Worm (Caenorhabditis elegans) whole organism, mixed stage, embryonic: ENCODE measurements around the gene srx-43.

Source experiments
- M03D4.4 ChIP-seq: sonication (generic microtip); optimal IDR thresholded peaks from 2 replicates; lab custom pipeline; 2017; ENCODE audit warnings: mild to moderate bottlenecking, missing genetic modification characterization, missing compliant biosample characterization
- bed-3 ChIP-seq: fragments of 200-800 bp; sonication (Bioruptor generic); optimal IDR thresholded peaks from 3 replicates; lab custom pipeline; 2018; ENCODE audit warnings: mild to moderate bottlenecking, missing genetic modification characterization, moderate library complexity, missing compliant biosample characterization
- blmp-1 ChIP-seq: fragments of 150-350 bp; optimal IDR thresholded peaks from 2 replicates; lab custom pipeline; 2014; ENCODE audit warnings: missing biosample characterization, missing genetic modification characterization
- ceh-43 ChIP-seq: fragments of 200-800 bp; sonication (Bioruptor generic); optimal IDR thresholded peaks from 2 replicates; lab custom pipeline; 2018; ENCODE audit warnings: mild to moderate bottlenecking, missing genetic modification characterization, moderate library complexity, missing compliant biosample characterization
- ceh-83 ChIP-seq: fragments of 200-800 bp; sonication (Bioruptor generic); optimal IDR thresholded peaks from 2 replicates; lab custom pipeline; 2018; ENCODE audit warnings: mild to moderate bottlenecking, missing genetic modification characterization, missing compliant biosample characterization
- ces-1 ChIP-seq: fragments of 150-350 bp; optimal IDR thresholded peaks from 2 replicates; lab custom pipeline; 2014; ENCODE audit warnings: missing biosample characterization, missing genetic modification reagents, missing genetic modification characterization
- cnd-1 ChIP-seq: fragments of 200-800 bp; sonication (Bioruptor generic); optimal IDR thresholded peaks from 2 replicates; lab custom pipeline; 2018; ENCODE audit warnings: mild to moderate bottlenecking, missing genetic modification characterization, missing compliant biosample characterization
- drap-1 ChIP-seq: fragments of 200-800 bp; sonication (Bioruptor generic); optimal IDR thresholded peaks from 3 replicates; lab custom pipeline; 2018; ENCODE audit warnings: mild to moderate bottlenecking, missing genetic modification characterization, missing compliant biosample characterization
- elt-1 ChIP-seq: sonication (generic microtip); optimal IDR thresholded peaks from 2 replicates; lab custom pipeline; 2017; ENCODE audit warnings: missing genetic modification characterization, mild to moderate bottlenecking, missing compliant biosample characterization, antibody characterized with exemption, moderate library complexity, borderline replicate concordance; ENCODE audit not compliant: insufficient read depth
- elt-3 ChIP-seq: fragments of 150-350 bp; optimal IDR thresholded peaks from 2 replicates; lab custom pipeline; 2014; ENCODE audit warnings: missing biosample characterization, missing genetic modification characterization
- flh-1 ChIP-seq: fragments of 200-800 bp; sonication (Bioruptor generic); optimal IDR thresholded peaks from 2 replicates; lab custom pipeline; 2018; ENCODE audit warnings: mild to moderate bottlenecking, missing genetic modification characterization, moderate library complexity, missing compliant biosample characterization
- ham-2 ChIP-seq: fragments of 200-800 bp; sonication (Bioruptor generic); optimal IDR thresholded peaks from 2 replicates; lab custom pipeline; 2018; ENCODE audit warnings: mild to moderate bottlenecking, missing genetic modification characterization, missing compliant biosample characterization
- hlh-1 ChIP-seq: fragments of 150-350 bp; optimal IDR thresholded peaks from 2 replicates; lab custom pipeline; 2014; ENCODE audit warnings: missing biosample characterization, missing genetic modification reagents, missing genetic modification characterization
- lin-13 ChIP-seq: fragments of 150-350 bp; optimal IDR thresholded peaks from 2 replicates; lab custom pipeline; 2014; ENCODE audit warnings: missing biosample characterization, missing genetic modification characterization
- lin-32 ChIP-seq: fragments of 200-800 bp; sonication (Bioruptor generic); optimal IDR thresholded peaks from 2 replicates; lab custom pipeline; 2018; ENCODE audit warnings: mild to moderate bottlenecking, missing genetic modification characterization, missing compliant biosample characterization
- lsy-2 ChIP-seq: fragments of 150-350 bp; optimal IDR thresholded peaks from 2 replicates; lab custom pipeline; 2014; ENCODE audit warnings: missing biosample characterization, missing genetic modification characterization
- mab-5 ChIP-seq: fragments of 150-350 bp; optimal IDR thresholded peaks from 2 replicates; lab custom pipeline; 2014; ENCODE audit warnings: missing biosample characterization, missing genetic modification characterization
- mep-1 ChIP-seq: fragments of 150-350 bp; optimal IDR thresholded peaks from 2 replicates; lab custom pipeline; 2017; ENCODE audit warnings: missing biosample characterization, missing genetic modification reagents, missing genetic modification characterization, inconsistent platforms
- mls-2 ChIP-seq: sonication (generic microtip); optimal IDR thresholded peaks from 2 replicates; lab custom pipeline; 2016; ENCODE audit warnings: mild to moderate bottlenecking, missing genetic modification characterization, moderate library complexity, missing compliant biosample characterization
- nhr-12 ChIP-seq: fragments of 150-350 bp; optimal IDR thresholded peaks from 2 replicates; lab custom pipeline; 2014; ENCODE audit warnings: missing biosample characterization, missing genetic modification characterization
- nhr-2 ChIP-seq: fragments of 150-350 bp; optimal IDR thresholded peaks from 2 replicates; lab custom pipeline; 2014; ENCODE audit warnings: missing biosample characterization, missing genetic modification characterization
- nhr-237 ChIP-seq: fragments of 150-350 bp; optimal IDR thresholded peaks from 2 replicates; lab custom pipeline; 2014; ENCODE audit warnings: missing biosample characterization, missing genetic modification characterization
- nhr-28 ChIP-seq: fragments of 150-350 bp; optimal IDR thresholded peaks from 2 replicates; lab custom pipeline; 2014; ENCODE audit warnings: missing biosample characterization, missing genetic modification characterization
- nhr-76 ChIP-seq: sonication (generic microtip); optimal IDR thresholded peaks from 2 replicates; lab custom pipeline; 2017; ENCODE audit warnings: missing biosample characterization, missing genetic modification characterization
- sem-2 ChIP-seq: fragments of 200-800 bp; sonication (Bioruptor generic); optimal IDR thresholded peaks from 2 replicates; lab custom pipeline; 2018; ENCODE audit warnings: mild to moderate bottlenecking, missing genetic modification characterization, missing compliant biosample characterization
- snpc-4 ChIP-seq: fragments of 150-350 bp; optimal IDR thresholded peaks from 2 replicates; lab custom pipeline; 2014; ENCODE audit warnings: missing biosample characterization, missing genetic modification characterization
- sptf-1 ChIP-seq: sonication (generic microtip); optimal IDR thresholded peaks from 2 replicates; lab custom pipeline; 2017; ENCODE audit warnings: mild to moderate bottlenecking, missing genetic modification characterization, moderate library complexity, missing compliant biosample characterization
- tbx-8 ChIP-seq: fragments of 200-800 bp; sonication (Bioruptor generic); optimal IDR thresholded peaks from 2 replicates; lab custom pipeline; 2018; ENCODE audit warnings: mild to moderate bottlenecking, missing genetic modification characterization, moderate library complexity, missing compliant biosample characterization
- unc-39 ChIP-seq: fragments of 150-350 bp; optimal IDR thresholded peaks from 2 replicates; lab custom pipeline; 2014; ENCODE audit warnings: missing biosample characterization, missing genetic modification characterization
- unc-62 ChIP-seq: fragments of 150-350 bp; optimal IDR thresholded peaks from 2 replicates; lab custom pipeline; 2014; ENCODE audit warnings: missing biosample characterization, missing genetic modification reagents, missing genetic modification characterization
- zip-8 ChIP-seq: fragments of 150-350 bp; optimal IDR thresholded peaks from 2 replicates; lab custom pipeline; 2014; ENCODE audit warnings: missing biosample characterization, missing genetic modification characterization
- ztf-11 ChIP-seq: fragments of 150-350 bp; optimal IDR thresholded peaks from 2 replicates; lab custom pipeline; 2014; ENCODE audit warnings: missing biosample characterization, missing genetic modification characterization

Gene srx-43

DNA sequence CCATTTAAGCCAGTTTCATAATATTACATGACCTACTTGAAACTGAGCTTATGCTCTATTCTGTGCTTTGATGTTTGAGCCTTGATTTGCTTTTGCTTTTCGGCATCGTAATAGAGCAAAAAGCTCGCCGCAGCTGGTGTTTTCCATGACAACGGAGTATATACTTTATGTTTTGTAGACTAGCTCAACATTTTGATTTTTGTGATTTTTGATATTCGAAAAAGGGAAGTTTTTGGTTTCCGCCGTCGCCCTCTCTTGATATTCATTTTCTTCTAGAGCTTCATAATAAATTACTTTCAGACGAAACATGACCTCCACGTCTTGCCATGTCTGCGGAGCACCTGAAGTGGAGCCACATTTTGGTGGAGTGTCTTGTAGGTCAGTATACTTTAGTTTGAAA, 15.5 kb upstream of the srx-43 start, which contains the start of gene nhr-63:
nhr-63 (plus strand) TSS at position 301 of the 400 bp plus-strand sequence.
- no peak for TF ChIP-seq lin-13 (tag; lab: Kevin White, UChicago)
- TF ChIP-seq ceh-43, result no peak
- TF ChIP-seq ztf-11, result no peak
- TF ChIP-seq ces-1 (GFP tag; lab: Kevin White, UChicago), result no peak
- TF ChIP-seq drap-1 (GFP tag; lab: Kevin White, UChicago), result no peak
- no peak for TF ChIP-seq blmp-1 (tag; lab: Kevin White, UChicago)
- TF ChIP-seq ceh-83, result no peak
- TF ChIP-seq nhr-237, result no peak
- TF ChIP-seq sptf-1, result no peak
- no peak for TF ChIP-seq bed-3 (GFP tag; lab: Kevin White, UChicago)
- TF ChIP-seq mab-5 (tag; lab: Kevin White, UChicago), result no peak
- no peak for TF ChIP-seq nhr-12 (tag; lab: Kevin White, UChicago)
- TF ChIP-seq tbx-8 (GFP tag; lab: Kevin White, UChicago), result no peak
- no peak for TF ChIP-seq cnd-1
- TF ChIP-seq unc-39 (tag; lab: Kevin White, UChicago), result no peak

DNA sequence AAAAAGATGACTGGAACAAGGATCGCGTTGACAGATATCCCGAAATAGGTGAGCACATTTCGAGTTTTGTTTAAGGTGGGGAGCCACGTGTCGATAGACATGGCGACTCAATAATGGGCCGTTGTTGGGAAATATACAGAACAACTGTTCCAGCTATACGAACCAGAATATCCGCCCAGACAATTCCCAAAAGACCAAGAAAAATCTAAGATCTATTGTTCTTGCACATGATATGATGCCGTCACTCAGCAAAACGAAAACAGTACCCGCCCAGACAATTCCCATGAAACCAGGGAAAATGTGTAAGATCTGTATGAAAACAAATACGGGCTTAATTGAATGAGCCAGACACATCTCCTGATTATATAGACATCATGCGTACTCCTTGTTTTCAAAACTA, 10.3 kb upstream of the srx-43 start, which contains the start of gene str-231:
str-231 (minus strand) TSS at position 101 of the 400 bp plus-strand sequence.
- TF ChIP-seq flh-1 (GFP tag; lab: Kevin White, UChicago) (no peak), zip-8 (tag; lab: Kevin White, UChicago) (no peak), lsy-2 (tag; lab: Kevin White, UChicago) (no peak), M03D4.4 (tag; lab: Kevin White, UChicago) (no peak), cnd-1 (no peak), sem-2 (GFP tag; lab: Kevin White, UChicago) (no peak), snpc-4 (tag; lab: Kevin White, UChicago) (no peak), unc-62 (GFP tag; lab: Kevin White, UChicago) (no peak), unc-39 (tag; lab: Kevin White, UChicago) (no peak), lin-32 (GFP tag; lab: Kevin White, UChicago) (no peak), mep-1 (no peak), nhr-28 (tag; lab: Kevin White, UChicago) (no peak), nhr-2 (tag; lab: Kevin White, UChicago) (no peak), sptf-1 (no peak)
- TF ChIP-seq, all 35 proteins: peak for 0

DNA sequence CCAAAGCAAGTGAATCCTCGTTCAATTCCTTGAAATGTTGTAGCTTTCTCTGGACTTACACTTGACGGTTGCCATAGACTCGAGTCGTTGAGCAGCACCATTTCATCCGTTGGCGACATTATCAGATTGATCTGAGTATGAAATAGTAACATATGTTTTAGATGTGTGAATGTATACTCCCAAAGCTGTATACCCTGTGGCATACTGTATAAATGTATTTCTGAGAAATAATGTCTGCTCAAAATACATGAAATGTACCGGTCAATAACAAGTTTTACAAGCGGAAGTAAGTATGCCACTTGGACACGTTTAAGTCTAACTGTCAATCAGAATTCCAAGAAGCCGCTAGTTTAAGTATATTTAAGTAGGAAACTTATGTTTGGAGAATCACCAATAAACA, 8.2 kb upstream of the srx-43 start, which contains the start of gene str-233:
str-233 (minus strand) TSS at position 101 of the 400 bp plus-strand sequence.
- TF ChIP-seq nhr-237, result no peak
- TF ChIP-seq drap-1 (GFP tag; lab: Kevin White, UChicago), result no peak
- TF ChIP-seq hlh-1 (tag; lab: Kevin White, UChicago), result no peak
- no peak for TF ChIP-seq mab-5 (tag; lab: Kevin White, UChicago)
- no peak for TF ChIP-seq ham-2
- TF ChIP-seq elt-1, result no peak

DNA sequence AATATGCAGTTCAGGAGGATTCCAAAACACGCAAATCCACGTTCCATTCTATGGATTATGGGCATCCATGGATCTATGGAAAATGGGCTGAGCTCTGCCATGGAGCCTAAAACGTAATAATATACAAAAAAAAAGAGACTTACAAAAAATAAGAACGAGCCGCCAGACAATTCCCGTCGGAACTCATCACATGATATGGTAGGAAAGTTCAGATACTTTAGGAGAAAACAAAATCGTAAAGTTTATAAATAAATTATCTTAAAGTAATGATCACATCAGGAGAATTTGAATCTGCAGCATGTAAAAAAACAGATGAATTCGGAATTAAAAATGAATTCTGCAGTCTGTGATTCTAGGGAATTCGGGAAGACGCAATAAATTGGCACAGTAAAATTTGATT, 2.1 kb upstream of the srx-43 start, which contains the start of gene str-232:
str-232 (minus strand) TSS at position 101 of the 400 bp plus-strand sequence.
- no peak for TF ChIP-seq ceh-83
- no peak for TF ChIP-seq snpc-4 (tag; lab: Kevin White, UChicago)
- no peak for TF ChIP-seq elt-1
- TF ChIP-seq ces-1 (GFP tag; lab: Kevin White, UChicago), result no peak
- no peak for TF ChIP-seq nhr-2 (tag; lab: Kevin White, UChicago)
- no peak for TF ChIP-seq tbx-8 (GFP tag; lab: Kevin White, UChicago)
- TF ChIP-seq sem-2 (GFP tag; lab: Kevin White, UChicago), result no peak
- no peak for TF ChIP-seq nhr-76 (tag; lab: Kevin White, UChicago)
- TF ChIP-seq elt-3 (tag; lab: Kevin White, UChicago), result no peak
- no peak for TF ChIP-seq cnd-1
- TF ChIP-seq mls-2 (tag; lab: Kevin White, UChicago), result no peak

DNA sequence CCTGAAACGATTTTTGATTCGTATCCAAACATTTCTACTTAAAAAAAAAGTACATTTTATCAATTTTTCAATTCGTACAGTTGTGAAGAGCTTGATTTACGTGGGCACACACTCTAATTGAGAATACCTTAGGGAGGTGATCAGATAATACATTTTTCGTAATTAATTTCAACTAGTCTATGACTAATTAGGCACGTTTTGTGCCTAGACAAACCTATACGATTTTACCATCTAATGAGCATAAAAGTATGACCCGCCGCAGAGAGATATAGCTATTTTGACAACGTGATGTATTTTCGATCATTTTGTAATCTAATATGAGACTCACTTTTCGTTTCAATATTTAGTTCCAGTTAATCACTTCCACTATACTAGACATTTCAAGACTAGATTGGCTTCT, 794 bp upstream of the srx-43 start:
- TF ChIP-seq lin-13 (tag; lab: Kevin White, UChicago), result no peak
- no peak for TF ChIP-seq cnd-1
